Worm (Caenorhabditis elegans): Measurements from ENCODE around the gene mltn-5.
A peak's percentile ranks its signal among the peaks of the same experiment; 100 is the strongest.

The mltn-5 gene

DNA sequence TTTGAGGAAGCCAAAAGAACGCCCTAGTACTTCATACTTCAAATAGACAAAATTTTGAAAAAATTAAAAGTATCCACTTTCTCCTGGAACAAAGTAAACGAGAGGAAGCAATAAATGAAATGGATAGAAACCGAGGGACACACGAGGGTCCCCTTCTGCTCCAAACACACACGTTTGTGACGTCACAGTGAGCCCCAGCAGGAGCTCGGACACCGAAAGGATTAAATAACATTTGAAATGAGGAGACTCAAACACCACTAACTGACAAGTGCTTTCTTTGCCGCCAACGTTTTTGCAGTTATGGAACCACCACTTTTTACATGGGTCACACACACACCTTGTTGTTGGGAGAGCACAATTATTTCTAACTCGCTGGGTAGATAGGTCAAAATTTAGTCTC, 21.5 kb upstream of the mltn-5 start (continued):
- TF ChIP-seq efl-1 (optimal IDR thresholded peaks at IDR 0.05) (peak in 1 of 2 experiments; percentile 17), efl-1 (GFP tag; optimal IDR thresholded peaks at IDR 0.05 in 1 of 2) (peak in 1 of 2 experiments; percentile 28), nhr-47 (tag; optimal IDR thresholded peaks at IDR 0.05) (peak; percentile 6)

- TF ChIP-seq nhr-11 (tag; optimal IDR thresholded peaks at IDR 0.05) (no peak), xbp-1 (tag; optimal IDR thresholded peaks at IDR 0.05) (no peak), nhr-20 (tag; optimal IDR thresholded peaks at IDR 0.05) (no peak), efl-1 (optimal IDR thresholded peaks at IDR 0.05) (no peak), efl-1 (GFP tag; optimal IDR thresholded peaks at IDR 0.05 in 1 of 2) (peak; percentile 21 to 81)
Measured at ce11 chrII:13907615-13908014, 17.4 kb upstream of the mltn-5 start.

- TF ChIP-seq nhr-237 (tag; optimal IDR thresholded peaks at IDR 0.05) (no peak), dsc-1 (tag; optimal IDR thresholded peaks at IDR 0.05) (peak; percentile 64), fkh-10 (GFP tag; optimal IDR thresholded peaks at IDR 0.05) (peak; percentile 21), blmp-1 (tag; optimal IDR thresholded peaks at IDR 0.05) (peak; percentile 88), unc-30 (tag; optimal IDR thresholded peaks at IDR 0.05) (no peak), nhr-19 (GFP tag; conservative IDR thresholded peaks at IDR 0.05) (peak; percentile 64), ceh-88 (GFP tag; IDR thresholded peaks at IDR 0.05) (no peak), F16B12.6 (tag; optimal IDR thresholded peaks at IDR 0.05) (peak; percentile 99), snu-23 (GFP tag; optimal IDR thresholded peaks at IDR 0.05) (peak; percentile 83), pax-3 (tag; optimal IDR thresholded peaks at IDR 0.05) (peak; percentile 10), ceh-8 (GFP tag; optimal IDR thresholded peaks at IDR 0.05) (no peak), unc-130 (tag; optimal IDR thresholded peaks at IDR 0.05) (peak; percentile 74), fos-1 (tag; optimal IDR thresholded peaks at IDR 0.05) (peak; percentile 63), efl-3 (GFP tag; optimal IDR thresholded peaks at IDR 0.05) (no peak), sox-4 (tag; optimal IDR thresholded peaks at IDR 0.05) (no peak), unc-86 (tag; optimal IDR thresholded peaks at IDR 0.05) (peak; percentile 73), ztf-4 (tag; optimal IDR thresholded peaks at IDR 0.05) (no peak), lsy-2 (tag; optimal IDR thresholded peaks at IDR 0.05) (peak; percentile 85 to 92), ztf-11 (tag; optimal IDR thresholded peaks at IDR 0.05) (peak in 1 of 2 experiments; percentile 43), unc-62 (GFP tag; optimal IDR thresholded peaks at IDR 0.05) (no peak), alr-1 (tag; optimal IDR thresholded peaks at IDR 0.05; ENCODE audit: borderline replicate concordance) (no peak), sup-37 (GFP tag; optimal IDR thresholded peaks at IDR 0.05) (no peak), C34B4.2 (tag; optimal IDR thresholded peaks at IDR 0.05) (no peak), aly-2 (tag; optimal IDR thresholded peaks at IDR 0.05) (peak; percentile 28), unc-98 (GFP tag; IDR thresholded peaks at IDR 0.05) (no peak), fkh-4 (tag; optimal IDR thresholded peaks at IDR 0.05; ENCODE audit: borderline replicate concordance) (no peak), nhr-84 (tag; optimal IDR thresholded peaks at IDR 0.05) (no peak), lin-39 (tag; optimal IDR thresholded peaks at IDR 0.05) (no peak), pag-3 (tag; optimal IDR thresholded peaks at IDR 0.05; ENCODE audit: borderline replicate concordance, insufficient read depth) (no peak), hpl-2 (GFP tag; optimal IDR thresholded peaks at IDR 0.05) (no peak), lin-14 (GFP tag; optimal IDR thresholded peaks at IDR 0.05) (peak; percentile 77), xbp-1 (tag; optimal IDR thresholded peaks at IDR 0.05) (peak; percentile 80), swsn-7 (tag; optimal IDR thresholded peaks at IDR 0.05) (peak; percentile 73), lin-15B (tag; optimal IDR thresholded peaks at IDR 0.05) (peak; percentile 26), C16A3.4 (tag; optimal IDR thresholded peaks at IDR 0.05) (peak; percentile 83), snpc-4 (tag; optimal IDR thresholded peaks at IDR 0.05) (peak; percentile 77), isw-1 (GFP tag; IDR thresholded peaks at IDR 0.05) (peak; percentile 69), mep-1 (tag; optimal IDR thresholded peaks at IDR 0.05) (peak; percentile 92), ces-1 (GFP tag; optimal IDR thresholded peaks at IDR 0.05) (no peak), grh-1 (GFP tag; IDR thresholded peaks at IDR 0.05) (peak; percentile 62), nhr-47 (tag; optimal IDR thresholded peaks at IDR 0.05) (peak; percentile 81), nhr-77 (tag; optimal IDR thresholded peaks at IDR 0.05) (peak; percentile 84), vab-15 (tag; optimal IDR thresholded peaks at IDR 0.05) (peak; percentile 82), ama-1 (optimal IDR thresholded peaks at IDR 0.05) (no peak), zip-4 (GFP tag; optimal IDR thresholded peaks at IDR 0.05) (peak; percentile 5), nhr-71 (tag; optimal IDR thresholded peaks at IDR 0.05) (peak; percentile 81), nhr-11 (tag; optimal IDR thresholded peaks at IDR 0.05) (no peak)
Measured at ce11 chrII:13908592-13908991, 16.4 kb upstream of the mltn-5 start, which contains the start of gene citk-1. citk-1 (plus strand) TSS chrII:13908914.

Measured in whole organism, L1 larva.